Fruit fly (Drosophila melanogaster): ENCODE data around the gene Kah.

Kah gene

DNA sequence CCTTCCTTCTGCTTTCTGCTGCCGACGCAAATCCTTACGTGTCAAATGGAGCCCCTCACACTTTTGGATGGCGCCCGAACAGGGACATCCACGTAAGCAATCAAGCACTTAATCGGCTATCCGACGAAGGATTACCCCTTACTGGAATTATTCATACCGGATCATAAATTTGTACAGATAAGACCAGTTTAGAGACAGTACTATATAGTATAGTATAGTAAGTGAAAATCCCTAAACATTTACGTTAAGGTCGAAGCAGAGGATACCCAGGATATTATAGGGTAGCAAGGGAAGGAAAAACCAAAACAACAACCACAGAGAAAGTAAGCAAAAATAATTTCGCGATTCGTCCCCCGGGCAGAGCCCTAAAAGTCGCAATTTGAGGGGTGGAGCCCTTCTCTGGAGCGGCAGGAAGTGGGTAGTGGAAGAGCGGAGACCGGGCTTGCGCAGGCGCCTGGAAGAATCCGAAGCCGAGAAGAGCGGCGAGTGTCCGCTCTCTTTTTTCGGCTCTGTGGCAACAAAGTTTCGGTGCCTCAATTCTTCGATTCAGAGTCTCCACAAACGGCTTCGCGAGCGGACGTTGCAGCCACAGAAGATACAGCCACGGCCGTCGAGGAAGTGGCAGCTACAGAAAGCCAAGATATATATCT lies 43.4 kb downstream of the Kah start:
- TF ChIP-seq CG8478 (optimal IDR thresholded peaks at IDR 0.05) (no peak), CTCF (optimal IDR thresholded peaks at IDR 0.05) (no peak)

DNA sequence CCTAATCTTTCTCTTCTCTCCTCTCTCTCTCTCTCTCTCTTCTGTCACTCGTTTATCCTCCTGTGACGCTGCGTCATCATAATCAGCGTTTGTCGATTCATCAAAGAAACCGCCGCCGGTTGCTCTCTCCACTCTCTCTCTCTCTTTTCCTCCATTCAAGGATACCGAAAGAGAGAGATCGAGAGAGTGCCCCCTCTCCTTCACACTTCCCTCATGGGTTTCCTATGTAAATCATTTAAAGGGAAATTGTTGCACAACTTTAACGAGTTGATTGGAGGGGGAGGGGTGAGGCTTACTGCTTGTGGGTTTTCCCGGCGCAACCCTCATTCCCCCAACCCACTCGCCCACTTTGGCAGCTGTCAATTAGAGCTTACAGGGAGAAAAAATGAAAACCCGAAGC lies 44.9 kb downstream of the Kah start:
- TF ChIP-seq CTCF (optimal IDR thresholded peaks at IDR 0.05) (no peak), CG8478 (optimal IDR thresholded peaks at IDR 0.05) (peak; percentile 28)

DNA sequence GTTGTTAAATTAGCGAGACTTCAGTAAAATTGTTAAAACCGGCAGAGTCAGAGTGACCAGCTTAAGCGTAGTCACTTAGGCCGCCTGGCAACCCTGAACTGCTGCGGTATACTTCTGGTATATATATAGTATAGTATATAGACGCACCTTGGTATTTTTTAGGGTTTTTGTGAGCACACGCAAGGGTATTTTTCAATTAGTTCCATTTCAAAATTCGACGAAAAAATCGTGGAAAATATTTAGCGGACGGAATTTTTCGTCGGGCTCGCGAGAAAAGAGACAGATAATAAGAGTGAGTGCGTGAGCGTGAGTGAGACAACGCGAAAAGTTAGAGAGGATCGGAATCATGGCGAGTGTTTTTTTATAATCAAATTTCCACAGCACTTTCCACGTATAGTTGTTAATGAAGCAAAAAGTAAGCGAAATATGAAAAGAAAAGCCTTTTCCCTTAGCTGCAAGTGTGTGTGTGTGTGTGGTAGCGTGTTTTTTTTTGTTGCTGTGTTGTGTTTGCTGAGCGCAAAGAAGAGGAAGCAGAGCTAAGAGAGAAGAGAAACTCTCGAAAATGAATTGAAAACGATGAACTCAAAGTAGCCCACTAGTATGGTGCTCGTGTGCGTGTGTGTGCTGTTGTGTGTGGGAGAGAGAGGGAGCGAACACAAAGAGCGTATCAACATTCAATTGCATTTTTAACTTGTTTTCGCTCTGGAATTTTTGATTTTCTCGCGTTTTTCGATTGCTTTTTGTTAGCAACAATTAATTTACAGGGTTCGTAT lies 46.0 kb downstream of the Kah start, which contains the start of the genes Cypl and Hipk:
TSS of gene Cypl (minus strand) at position 69 of the 773 bp plus-strand sequence.
TSS of gene Hipk (plus strand) at position 198 of the 773 bp plus-strand sequence.
- TF ChIP-seq CTCF (optimal IDR thresholded peaks at IDR 0.05) (peak in 1 of 2 experiments; percentile 5), CG8478 (optimal IDR thresholded peaks at IDR 0.05) (no peak)

DNA sequence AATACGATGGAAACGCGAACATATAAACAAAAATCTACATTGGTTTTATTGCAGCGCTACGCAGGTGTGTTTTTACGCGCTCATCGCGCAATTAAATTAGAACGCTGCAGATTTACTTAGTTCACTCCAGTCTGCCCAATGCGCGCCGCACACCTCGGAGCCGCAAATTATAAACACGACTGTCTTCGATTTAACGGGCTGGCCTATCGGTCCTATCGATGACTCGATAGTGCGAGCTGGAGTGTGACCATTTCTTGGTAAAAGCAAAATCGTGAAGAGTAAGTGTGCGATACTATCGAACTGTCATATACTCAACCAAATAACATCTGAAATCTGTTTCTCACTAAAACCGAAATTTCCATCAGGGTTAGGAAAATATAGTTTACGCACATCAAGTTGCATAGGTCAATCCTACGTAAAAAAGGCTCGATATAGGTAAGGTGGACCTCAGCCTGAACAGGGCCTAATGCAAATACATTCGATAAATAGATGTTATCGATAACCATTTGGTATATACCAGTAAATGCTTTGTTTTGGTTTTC lies 48.6 kb downstream of the Kah start, which contains the start of the genes klar and BORCS6:
TSS of gene klar (minus strand) at position 183 of the 542 bp plus-strand sequence.
TSS of gene BORCS6 (plus strand) at position 420 of the 542 bp plus-strand sequence.
- peak; percentile 20 to 55 for TF ChIP-seq CTCF (optimal IDR thresholded peaks at IDR 0.05)
- no peak for TF ChIP-seq CG8478 (optimal IDR thresholded peaks at IDR 0.05)

DNA sequence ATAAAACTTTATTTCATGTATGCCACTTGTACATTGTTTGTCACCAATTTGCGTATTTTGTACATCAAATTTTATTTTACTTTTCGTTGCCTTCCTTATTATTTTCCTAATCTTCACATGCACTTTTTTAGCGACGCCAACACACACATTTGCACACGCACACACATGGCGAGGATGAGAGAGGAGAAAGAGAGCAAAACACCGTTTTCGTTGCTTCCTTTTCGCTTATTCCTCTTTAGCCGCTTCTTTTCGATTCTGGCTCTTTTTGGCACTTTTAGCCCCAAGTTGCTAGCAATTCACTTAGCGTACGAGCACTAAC lies 49.0 kb downstream of the Kah start:
- TF ChIP-seq CG8478 (optimal IDR thresholded peaks at IDR 0.05) (no peak), CTCF (optimal IDR thresholded peaks at IDR 0.05) (no peak)

DNA sequence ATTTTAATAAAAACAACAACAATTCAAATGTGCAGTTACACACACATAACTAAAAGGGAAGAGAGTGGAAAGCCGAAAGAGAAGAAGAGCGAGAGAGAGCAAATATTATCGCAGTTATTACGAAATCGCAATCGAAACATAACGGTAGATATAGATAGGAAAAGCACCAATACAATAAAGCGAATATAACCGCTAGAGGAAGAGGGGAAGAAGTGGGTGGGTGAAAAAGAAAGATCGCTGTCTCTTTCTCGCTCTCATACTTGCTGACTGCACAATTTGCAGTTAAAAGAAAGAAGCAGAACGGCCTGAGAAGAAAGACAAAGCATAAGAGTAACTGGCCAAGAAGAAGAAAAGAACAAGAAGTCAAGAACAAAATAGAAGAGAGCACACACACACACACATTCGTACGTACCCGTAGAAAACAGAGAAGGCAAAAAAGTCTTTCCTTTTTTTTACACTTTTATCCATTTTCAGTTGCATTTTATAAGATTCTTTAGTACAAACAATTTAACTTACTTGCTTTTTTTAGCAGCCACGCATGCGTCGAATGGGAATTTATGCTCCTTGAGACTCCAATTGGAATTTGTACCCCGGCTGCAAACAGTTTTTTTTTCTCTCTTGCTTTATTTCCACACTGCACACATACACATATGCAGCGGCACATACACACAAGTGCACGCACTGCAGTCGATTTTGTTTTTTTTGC lies 49.5 kb downstream of the Kah start:
- TF ChIP-seq CG8478 (optimal IDR thresholded peaks at IDR 0.05) = no peak
- TF ChIP-seq CTCF (optimal IDR thresholded peaks at IDR 0.05) = no peak

DNA sequence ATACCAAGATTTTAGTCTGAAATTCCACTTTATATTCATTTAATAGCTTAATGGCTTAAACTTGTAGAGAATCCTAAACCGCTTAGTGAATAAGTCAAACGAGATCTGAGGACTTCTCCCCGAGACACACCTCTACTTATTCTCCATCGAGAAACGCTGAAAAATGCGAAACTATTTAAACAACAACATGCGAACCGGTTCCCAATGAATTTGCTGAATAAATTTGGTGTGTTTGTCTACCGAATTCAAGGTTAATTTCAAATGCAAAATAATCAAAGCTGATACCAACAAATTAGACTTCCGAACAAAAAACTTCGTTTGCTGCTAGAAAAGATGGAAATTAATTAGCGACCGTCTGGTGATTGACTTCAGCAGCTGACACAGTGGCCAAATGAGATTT lies 53.0 kb downstream of the Kah start:
- no peak for TF ChIP-seq CTCF (optimal IDR thresholded peaks at IDR 0.05)
- no peak for TF ChIP-seq CG8478 (optimal IDR thresholded peaks at IDR 0.05)

DNA sequence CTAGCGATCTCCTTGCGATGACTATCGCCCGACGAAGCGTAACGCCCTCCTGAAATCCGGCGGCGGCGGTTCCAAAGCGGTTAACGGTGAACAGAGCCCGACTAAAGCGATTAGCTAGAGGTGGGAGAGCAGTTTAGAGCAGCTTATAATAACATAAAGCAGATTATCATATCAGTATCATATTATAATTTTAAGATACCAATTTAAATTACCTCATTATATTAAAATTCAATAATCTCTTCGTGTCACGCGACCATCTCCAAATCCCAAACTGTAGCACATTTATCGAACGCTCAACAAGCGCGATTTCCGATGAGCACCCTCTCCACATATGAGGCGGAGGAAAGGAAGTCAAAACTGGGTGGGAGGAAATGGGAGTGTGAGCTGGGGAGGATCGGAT lies 55.3 kb downstream of the Kah start:
- TF ChIP-seq CTCF (optimal IDR thresholded peaks at IDR 0.05) (no peak), CG8478 (optimal IDR thresholded peaks at IDR 0.05) (no peak)

Data from S2 (cell line).